Fruit fly (Drosophila melanogaster): ENCODE results near the gene CG7071.

DNA sequence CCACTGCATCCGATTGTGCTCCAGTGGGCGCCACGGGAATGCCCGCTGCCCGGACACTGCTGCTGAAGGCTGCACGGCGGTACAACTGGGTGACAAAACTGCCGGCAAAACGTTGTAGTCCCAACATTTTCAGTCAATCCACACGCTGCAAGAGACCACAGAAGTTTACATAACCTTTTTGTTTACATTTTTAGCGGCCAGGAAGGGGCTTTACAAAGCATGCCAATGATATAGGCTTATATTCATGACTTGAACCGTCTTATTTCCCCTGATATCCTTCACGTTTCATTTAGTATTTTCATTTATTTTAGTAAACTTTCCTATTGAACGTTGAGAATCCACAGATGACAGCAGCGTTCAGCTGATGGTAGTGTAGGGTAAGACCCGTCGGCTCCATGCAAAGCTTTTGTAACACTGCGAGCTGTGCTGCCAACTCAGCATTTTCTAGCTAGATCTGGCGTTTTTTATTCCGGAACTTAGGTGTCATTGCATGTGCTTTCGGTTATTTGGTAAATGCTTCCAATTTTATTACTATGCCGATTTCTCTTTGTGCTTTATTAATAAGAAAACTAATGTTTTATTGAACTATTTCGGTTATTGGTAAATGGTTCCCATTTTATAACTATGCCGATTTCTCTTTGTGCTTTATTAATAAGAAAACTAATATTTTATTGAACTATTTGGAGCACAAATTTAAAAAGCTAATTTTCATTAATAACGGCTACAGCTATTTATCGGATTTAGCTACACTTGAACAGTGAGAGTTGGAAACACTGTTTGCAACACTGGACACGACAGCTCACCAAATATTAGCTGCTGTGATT lies 48.3 kb downstream of the CG7071 start, which contains the start of the genes CG13850 and lqfR:
- TF ChIP-seq insv (optimal IDR thresholded peaks at IDR 0.05) (no peak), Myc (optimal IDR thresholded peaks at IDR 0.05) (no peak), ttk (optimal IDR thresholded peaks at IDR 0.05) (no peak)
